Worm (Caenorhabditis elegans) whole organism, L1 larva: ENCODE measurements around the gene T28D6.6.

Source experiments
- fkh-10 ChIP-seq: sonication (generic microtip); optimal IDR thresholded peaks from 2 replicates; lab custom pipeline; 2017; ENCODE audit warnings: missing biosample characterization, missing genetic modification reagents, missing genetic modification characterization
- ztf-11 ChIP-seq, 2 experiments: sonication (generic microtip); optimal IDR thresholded peaks; 2 replicates each; lab custom pipeline; 2016 to 2017; ENCODE audit warnings: missing genetic modification characterization in 2 of 2, missing biosample characterization in 1 of 2, missing compliant biosample characterization in 1 of 2

DNA sequence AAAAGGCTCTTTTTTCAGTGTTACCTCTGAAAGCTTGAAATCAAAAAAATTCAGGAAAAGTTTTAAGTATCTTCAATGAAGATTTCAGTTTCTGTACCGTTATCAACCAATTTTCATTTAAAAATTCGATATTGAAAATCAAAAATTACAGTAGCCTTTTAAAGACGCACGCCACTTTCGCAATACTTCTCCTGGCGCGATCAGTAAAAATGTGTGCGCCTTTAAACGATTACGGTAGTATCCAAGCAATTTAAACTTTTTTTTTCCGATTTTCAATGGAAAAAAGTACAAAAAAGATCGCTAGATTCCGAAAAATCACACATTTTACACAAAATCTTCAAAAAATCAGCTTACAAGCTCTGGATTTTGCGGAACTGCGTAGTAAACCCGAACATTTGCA, 53.0 kb downstream of the T28D6.6 start:
- TF ChIP-seq ztf-11 (tag; optimal IDR thresholded peaks at IDR 0.05; lab: Kevin White, UChicago): no peak
- no peak for TF ChIP-seq fkh-10
